Worm (Caenorhabditis elegans) whole organism, L2 larva: ENCODE measurements around the gene T10B5.8.
"Not testable (repeated sequence)": the region's sequence is repeated elsewhere in the genome, so short reads cannot be mapped to it uniquely, and the experiment has no call there.

Source experiments
- blmp-1 ChIP-seq: sonication (generic microtip); optimal IDR thresholded peaks from 2 replicates; lab custom pipeline; 2017; ENCODE audit warnings: missing genetic modification characterization, mild to moderate bottlenecking, missing compliant biosample characterization, antibody characterized with exemption, moderate library complexity; ENCODE audit not compliant: insufficient read depth
- ceh-82 ChIP-seq: fragments of 150-350 bp; optimal IDR thresholded peaks from 2 replicates; lab custom pipeline; 2014; ENCODE audit warnings: missing biosample characterization, missing genetic modification characterization
- egl-27 ChIP-seq: sonication (generic microtip); optimal IDR thresholded peaks from 3 replicates; lab custom pipeline; 2017; ENCODE audit warnings: missing biosample characterization, missing genetic modification reagents, missing genetic modification characterization
- fos-1 ChIP-seq: fragments of 150-350 bp; optimal IDR thresholded peaks from 2 replicates; lab custom pipeline; 2014; ENCODE audit warnings: missing biosample characterization, missing genetic modification characterization
- mdl-1 ChIP-seq, 2 experiments: fragments of 150-350 bp in 1 of 2; sonication (generic microtip) in 1 of 2; optimal IDR thresholded peaks; 2 replicates each; lab custom pipeline; 2017; ENCODE audit warnings: missing biosample characterization in 2 of 2, missing genetic modification characterization in 2 of 2
- nhr-11 ChIP-seq: fragments of 150-350 bp; optimal IDR thresholded peaks from 2 replicates; lab custom pipeline; 2014; ENCODE audit warnings: missing biosample characterization, missing genetic modification characterization
- nhr-12 ChIP-seq: fragments of 150-350 bp; optimal IDR thresholded peaks from 2 replicates; lab custom pipeline; 2014; ENCODE audit warnings: missing biosample characterization, missing genetic modification characterization
- nhr-6 ChIP-seq: fragments of 150-350 bp; optimal IDR thresholded peaks from 2 replicates; lab custom pipeline; 2014; ENCODE audit warnings: missing biosample characterization, missing genetic modification characterization
- nhr-77 ChIP-seq: fragments of 150-350 bp; optimal IDR thresholded peaks from 2 replicates; lab custom pipeline; 2014; ENCODE audit warnings: missing biosample characterization, missing genetic modification characterization
- skn-1 ChIP-seq: sonication (generic microtip); optimal IDR thresholded peaks from 2 replicates; lab custom pipeline; 2017; ENCODE audit warnings: missing biosample characterization, missing genetic modification characterization
- unc-39 ChIP-seq: fragments of 150-350 bp; optimal IDR thresholded peaks from 2 replicates; lab custom pipeline; 2014; ENCODE audit warnings: missing biosample characterization, missing genetic modification characterization
- unc-62 ChIP-seq: fragments of 150-350 bp; optimal IDR thresholded peaks from 2 replicates; lab custom pipeline; 2014; ENCODE audit warnings: missing biosample characterization, missing genetic modification reagents, missing genetic modification characterization

- not testable (repeated sequence) for TF ChIP-seq fos-1 (tag; lab: Kevin White, UChicago); nhr-77; blmp-1 (tag; lab: Kevin White, UChicago); unc-62 (GFP tag; lab: Kevin White, UChicago); mdl-1 (tag; optimal IDR thresholded peaks at IDR 0.05; lab: Kevin White, UChicago); nhr-6 (tag; lab: Kevin White, UChicago); nhr-12 (tag; lab: Kevin White, UChicago); nhr-11 (tag; lab: Kevin White, UChicago); unc-39 (tag; lab: Kevin White, UChicago); ceh-82 (tag; lab: Kevin White, UChicago); egl-27 (tag; lab: Kevin White, UChicago); skn-1
Observed at ce11 chrV:1814784-1815183, 27.1 kb upstream of the T10B5.8 start, which contains the start of gene Y46H3A.5.
